Fruit fly (Drosophila melanogaster): ENCODE measurements around the gene RpL13A.

RpL13A gene

DNA sequence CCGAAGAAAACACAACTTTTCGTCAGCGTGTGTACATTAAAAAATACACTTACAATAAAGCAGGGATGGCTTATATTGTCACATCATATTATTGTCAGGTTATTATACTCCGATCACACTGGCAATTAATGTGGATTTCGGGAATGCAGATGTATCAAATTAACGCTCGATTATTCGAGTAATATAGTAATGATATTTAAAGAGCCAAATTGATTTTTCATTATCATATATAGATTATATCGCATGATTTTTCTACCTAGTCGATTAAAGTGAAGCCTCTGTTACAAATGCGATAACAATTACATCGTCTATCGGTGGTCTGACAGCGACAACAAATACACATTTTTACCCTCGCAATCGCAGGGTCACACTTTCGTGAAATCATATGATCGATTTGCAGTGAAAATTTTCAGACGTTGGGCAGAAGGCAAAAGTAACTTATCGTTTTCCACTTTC is 32.8 kb upstream of the RpL13A start, which contains the start of the genes noi and Vha26 (continued):
- 0 out of 2 replicates have a peak, but pooled peaks have one; percentile 43 for TF ChIP-seq sob (GFP tag; IDR thresholded peaks at IDR 0.05)
- no peak for TF ChIP-seq CG14441 (GFP tag; IDR thresholded peaks at IDR 0.05)
- TF ChIP-seq ken (GFP tag; IDR thresholded peaks at IDR 0.05) = no peak
- no peak for TF ChIP-seq CG3407 (GFP tag; optimal IDR thresholded peaks at IDR 0.05)
- peak; percentile 46 for TF ChIP-seq dmrt11E (tag; optimal IDR thresholded peaks at IDR 0.05)
- peak; percentile 97 for TF ChIP-seq CG30020 (tag; optimal IDR thresholded peaks at IDR 0.05)
- TF ChIP-seq CG2116 (GFP tag; optimal IDR thresholded peaks at IDR 0.05) = peak; percentile 76
- TF ChIP-seq repo (GFP tag; optimal IDR thresholded peaks at IDR 0.05) = no peak
- TF ChIP-seq Oli (tag; optimal IDR thresholded peaks at IDR 0.05) = no peak
- TF ChIP-seq prd (optimal IDR thresholded peaks at IDR 0.05) = no peak
- TF ChIP-seq prd (GFP tag; IDR thresholded peaks at IDR 0.05) = peak; percentile 29; the same call in 1 of the 3 replicates
- TF ChIP-seq CG6765 (GFP tag; optimal IDR thresholded peaks at IDR 0.05) = no peak
- peak; percentile 18; the same call in 1 of the 2 replicates for TF ChIP-seq vvl (GFP tag; IDR thresholded peaks at IDR 0.05)
- peak; percentile 26 for TF ChIP-seq pho (GFP tag; optimal IDR thresholded peaks at IDR 0.05)
- TF ChIP-seq gt (GFP tag; IDR thresholded peaks at IDR 0.05) = no peak
- TF ChIP-seq run (tag; optimal IDR thresholded peaks at IDR 0.05) = no peak
- no peak for TF ChIP-seq CG4404 (GFP tag; IDR thresholded peaks at IDR 0.05)
- TF ChIP-seq CG2889 (GFP tag; IDR thresholded peaks at IDR 0.05) = no peak
- no peak for TF ChIP-seq CG11085 (GFP tag; IDR thresholded peaks at IDR 0.05)
- TF ChIP-seq HHEX (GFP tag; optimal IDR thresholded peaks at IDR 0.05) = no peak
- no peak for TF ChIP-seq Abd-B (GFP tag; optimal IDR thresholded peaks at IDR 0.05)
- TF ChIP-seq Ets65A (GFP tag) = peak; percentile 93
- TF ChIP-seq CG16815 (GFP tag; optimal IDR thresholded peaks at IDR 0.05) = no peak
- TF ChIP-seq fu2 (GFP tag; optimal IDR thresholded peaks at IDR 0.05) = no peak
- TF ChIP-seq CG15696 (tag; optimal IDR thresholded peaks at IDR 0.05) = peak; percentile 56
- peak; percentile 10 for TF ChIP-seq slou (GFP tag; optimal IDR thresholded peaks at IDR 0.05)
- TF ChIP-seq CG12299 (tag; optimal IDR thresholded peaks at IDR 0.05) = no peak
- peak; percentile 45; the same call in 1 of the 2 replicates for TF ChIP-seq CG3847 (GFP tag; IDR thresholded peaks at IDR 0.05)
- peak; percentile 91 for TF ChIP-seq row (GFP tag; IDR thresholded peaks at IDR 0.05)
- TF ChIP-seq CG10959 (GFP tag; IDR thresholded peaks at IDR 0.05) = no peak
- TF ChIP-seq CG12219 (GFP tag; optimal IDR thresholded peaks at IDR 0.05) = no peak
- TF ChIP-seq gfzf (GFP tag; optimal IDR thresholded peaks at IDR 0.05) = peak; percentile 68
- no peak for TF ChIP-seq D19B (GFP tag; optimal IDR thresholded peaks at IDR 0.05)
- TF ChIP-seq wdn (GFP tag; IDR thresholded peaks at IDR 0.05) = no peak
- no peak for TF ChIP-seq CG16863 (GFP tag; optimal IDR thresholded peaks at IDR 0.05)
- TF ChIP-seq fru (optimal IDR thresholded peaks at IDR 0.05) = no peak
- peak; percentile 13 for TF ChIP-seq Mad (GFP tag; optimal IDR thresholded peaks at IDR 0.05)
- no peak for TF ChIP-seq CG14014 (GFP tag; IDR thresholded peaks at IDR 0.05)
- no peak for TF ChIP-seq CG8388 (GFP tag; optimal IDR thresholded peaks at IDR 0.05)
- peak; percentile 50 for TF ChIP-seq HLH54F (GFP tag; optimal IDR thresholded peaks at IDR 0.05)
- peak; percentile 22 for TF ChIP-seq CG3281 (GFP tag; optimal IDR thresholded peaks at IDR 0.05)
- no peak for TF ChIP-seq CG33557 (GFP tag; optimal IDR thresholded peaks at IDR 0.05)
- TF ChIP-seq CG17568 (GFP tag; optimal IDR thresholded peaks at IDR 0.05) = no peak
- no peak for TF ChIP-seq unpg (GFP tag; optimal IDR thresholded peaks at IDR 0.05)
- no peak for TF ChIP-seq MESR4 (GFP tag; optimal IDR thresholded peaks at IDR 0.05)
- no peak for TF ChIP-seq jing (GFP tag; optimal IDR thresholded peaks at IDR 0.05)
- no peak; the same call in 1 of the 2 replicates for TF ChIP-seq CG31441 (GFP tag; IDR thresholded peaks at IDR 0.05)
- no peak for TF ChIP-seq ttk (GFP tag; IDR thresholded peaks at IDR 0.05)
- peak; percentile 51 for TF ChIP-seq CG2129 (GFP tag; IDR thresholded peaks at IDR 0.05; ENCODE audit: partially characterized antibody)
- no peak for TF ChIP-seq ranshi (GFP tag; IDR thresholded peaks at IDR 0.05)
- no peak for TF ChIP-seq fd64A (GFP tag; optimal IDR thresholded peaks at IDR 0.05)
- no peak for TF ChIP-seq gro (GFP tag; optimal IDR thresholded peaks at IDR 0.05)
- no peak for TF ChIP-seq bowl (GFP tag; IDR thresholded peaks at IDR 0.05)

All from whole organism, embryonic.